Worm (Caenorhabditis elegans) whole organism, L4/young adult: ENCODE measurements around the gene tbb-4.

ENCODE experiments used
- W03F9.2 ChIP-seq: fragments of 150-350 bp; optimal IDR thresholded peaks from 2 replicates; lab custom pipeline; 2014; ENCODE audit warnings: missing biosample characterization, missing genetic modification characterization
- dao-5 ChIP-seq: sonication (generic microtip); optimal IDR thresholded peaks from 2 replicates; lab custom pipeline; 2016; ENCODE audit warnings: missing genotype, missing genetic modification characterization, moderate library complexity, missing compliant biosample characterization
- him-1 ChIP-seq: sonication (generic microtip); optimal IDR thresholded peaks from 2 replicates; lab custom pipeline; 2016; ENCODE audit warnings: missing genotype, missing genetic modification reagents, missing genetic modification characterization, missing compliant biosample characterization

DNA sequence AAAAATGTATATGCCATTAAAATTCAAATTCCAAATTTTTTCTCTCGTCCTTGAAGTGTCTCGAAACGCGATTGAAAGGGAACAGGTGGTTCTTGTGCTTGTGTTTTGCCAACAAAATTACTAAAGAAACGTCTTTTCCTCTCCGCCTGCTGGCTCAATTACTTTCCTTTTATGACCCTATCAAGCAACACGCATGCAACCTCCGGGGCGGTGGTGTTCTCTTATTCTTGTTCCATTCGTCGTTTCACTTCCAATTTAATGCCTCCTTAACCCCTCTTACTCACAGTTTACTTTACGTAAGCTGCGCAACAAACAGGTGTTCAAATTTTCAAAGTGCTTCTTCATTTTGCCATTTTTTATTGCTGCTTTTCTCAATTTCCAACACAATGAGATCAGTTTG is 47.1 kb upstream of the tbb-4 start:
- no peak for TF ChIP-seq W03F9.2 (tag; lab: Kevin White, UChicago)
- TF ChIP-seq him-1 (tag; lab: Kevin White, UChicago), result no peak
- no peak for TF ChIP-seq dao-5 (tag; lab: Kevin White, UChicago)
